Fruit fly (Drosophila melanogaster) whole organism, wandering third instar larva: Measurements from ENCODE around the gene RpLP0.

Source experiments
- CG9705 ChIP-seq: fragments of 200-800 bp; sonication (Bioruptor generic); optimal IDR thresholded peaks from 2 replicates; lab custom pipeline; 2018; ENCODE audit warnings: missing biosample characterization, mild to moderate bottlenecking, missing genetic modification characterization
- Hr83 ChIP-seq: fragments of 200-300 bp; sonication (Bioruptor generic); optimal IDR thresholded peaks from 2 replicates; lab custom pipeline; 2016; ENCODE audit warnings: missing biosample characterization, mild to moderate bottlenecking, missing genetic modification characterization, moderate library complexity; ENCODE audit not compliant: poor library complexity, severe bottlenecking
- Mio ChIP-seq: sonication (Bioruptor generic); optimal IDR thresholded peaks from 2 replicates; lab custom pipeline; 2016; ENCODE audit warnings: missing biosample characterization, missing genetic modification characterization
- Vsx2 ChIP-seq: fragments of 200-300, 225-300 bp; sonication (Bioruptor generic); optimal IDR thresholded peaks from 2 replicates; lab custom pipeline; 2018; ENCODE audit warnings: missing biosample characterization, missing genetic modification characterization; ENCODE audit not compliant: partially characterized antibody
- dmrt93B ChIP-seq: fragments of 200-800 bp; sonication (Bioruptor generic); optimal IDR thresholded peaks from 2 replicates; lab custom pipeline; 2018; ENCODE audit warnings: missing biosample characterization, mild to moderate bottlenecking, missing genetic modification characterization
- h ChIP-seq: fragments of 200-800 bp; sonication (Bioruptor generic); optimal IDR thresholded peaks from 3 replicates; lab custom pipeline; 2016; ENCODE audit warnings: missing biosample characterization, mild to moderate bottlenecking, missing genetic modification characterization
- lola ChIP-seq: fragments of >200 bp; optimal IDR thresholded peaks from 2 replicates; lab custom pipeline; 2017; ENCODE audit warnings: missing biosample characterization, missing genetic modification characterization
- psq ChIP-seq: fragments of 200-800 bp; sonication (Bioruptor generic); optimal IDR thresholded peaks from 3 replicates; lab custom pipeline; 2017; ENCODE audit warnings: missing biosample characterization, mild to moderate bottlenecking, missing genetic modification characterization, moderate library complexity

- TF ChIP-seq dmrt93B (GFP tag; lab: Kevin White, UChicago): no peak
- no peak for TF ChIP-seq Hr83 (GFP tag; lab: Kevin White, UChicago)
- TF ChIP-seq lola: no peak
- no peak for TF ChIP-seq h
- no peak for TF ChIP-seq Mio
- TF ChIP-seq CG9705 (GFP tag; lab: Kevin White, UChicago): no peak
- no peak for TF ChIP-seq psq (GFP tag; lab: Kevin White, UChicago)
- no peak for TF ChIP-seq Vsx2
Observed at dm6 chr3L:22029670-22030069, 46.0 kb upstream of the RpLP0 start, which contains the start of gene CG43392.
